Worm (Caenorhabditis elegans): Measurements from ENCODE around the gene dlat-1.

The dlat-1 gene

ce11 chrV:14405647-14406046 is 41.4 kb downstream of the dlat-1 start:
- no peak for TF ChIP-seq tbp1 (GFP tag; optimal IDR thresholded peaks at IDR 0.05)
- no peak for TF ChIP-seq ztf-18 (tag; optimal IDR thresholded peaks at IDR 0.05)
- no peak for TF ChIP-seq aptf-3 (GFP tag; IDR thresholded peaks at IDR 0.05)
- TF ChIP-seq fkh-3 (tag; optimal IDR thresholded peaks at IDR 0.05), result no peak
- no peak for TF ChIP-seq Y95B8A.8 (GFP tag; IDR thresholded peaks at IDR 0.05)
- no peak for TF ChIP-seq hsf-1 (GFP tag; IDR thresholded peaks at IDR 0.05)
- TF ChIP-seq snpc-3.4 (tag; optimal IDR thresholded peaks at IDR 0.05), result no peak
- TF ChIP-seq hrde-1 (tag; optimal IDR thresholded peaks at IDR 0.05; ENCODE audit: borderline replicate concordance), result no peak
- no peak for TF ChIP-seq tlf-1 (GFP tag; optimal IDR thresholded peaks at IDR 0.05)
- no peak for TF ChIP-seq snpc-1.1 (tag; optimal IDR thresholded peaks at IDR 0.05; ENCODE audit: insufficient read depth)

ce11 chrV:14396123-14396669 is 50.9 kb downstream of the dlat-1 start:
- peak; percentile 83 for TF ChIP-seq snpc-1.1 (tag; optimal IDR thresholded peaks at IDR 0.05; ENCODE audit: insufficient read depth)
- no peak for TF ChIP-seq fkh-3 (tag; optimal IDR thresholded peaks at IDR 0.05)
- peak; percentile 54; the same call in 1 of the 2 replicates for TF ChIP-seq pbrm-1 (GFP tag; IDR thresholded peaks at IDR 0.05)
- peak; percentile 80 for TF ChIP-seq snpc-4 (GFP tag; optimal IDR thresholded peaks at IDR 0.05)
- TF ChIP-seq snpc-4 (tag; optimal IDR thresholded peaks at IDR 0.05), result peak in 3 of 4 experiments; percentile 84 to 96 (median 93)
- TF ChIP-seq F37B4.10 (GFP tag; IDR thresholded peaks at IDR 0.05), result 0 out of 2 replicates have a peak, but pooled peaks have one; percentile 79
- TF ChIP-seq him-1 (tag; optimal IDR thresholded peaks at IDR 0.05), result peak; percentile 27
- TF ChIP-seq aptf-3 (GFP tag; IDR thresholded peaks at IDR 0.05), result no peak
- TF ChIP-seq snpc-3.4 (tag; optimal IDR thresholded peaks at IDR 0.05), result peak; percentile 50
